Worm (Caenorhabditis elegans): ENCODE results near the gene lact-6.

- TF ChIP-seq F13C5.2 (tag; optimal IDR thresholded peaks at IDR 0.05) = no peak
- TF ChIP-seq scrt-1 (GFP tag; IDR thresholded peaks at IDR 0.05) = no peak
- TF ChIP-seq tbx-37 (GFP tag; conservative IDR thresholded peaks at IDR 0.05) = no peak
Observed at ce11 chrIV:17440417-17440816, 9.2 kb upstream of the lact-6 start, which contains the start of gene F08A7.1.
